Worm (Caenorhabditis elegans) whole organism, L1 larva: ENCODE data around the gene ehs-1.
A peak's percentile ranks its signal among the peaks of the same experiment; 100 is the strongest.

Source experiments
- C04F5.9 ChIP-seq: sonication (generic microtip); optimal IDR thresholded peaks from 2 replicates; lab custom pipeline; 2016; ENCODE audit warnings: missing genetic modification characterization, missing compliant biosample characterization
- C16A3.4 ChIP-seq: fragments of 150-350 bp; optimal IDR thresholded peaks from 2 replicates; lab custom pipeline; 2014; ENCODE audit warnings: missing biosample characterization, missing genetic modification characterization
- C34B4.2 ChIP-seq: sonication (generic microtip); optimal IDR thresholded peaks from 2 replicates; lab custom pipeline; 2017; ENCODE audit warnings: mild to moderate bottlenecking, missing genetic modification characterization, missing compliant biosample characterization
- blmp-1 ChIP-seq: fragments of 150-350 bp; optimal IDR thresholded peaks from 2 replicates; lab custom pipeline; 2014; ENCODE audit warnings: missing biosample characterization, missing genetic modification characterization
- ceh-63 ChIP-seq: fragments of 200-800 bp; sonication (Bioruptor generic); optimal IDR thresholded peaks from 2 replicates; lab custom pipeline; 2018; ENCODE audit warnings: mild to moderate bottlenecking, missing genetic modification characterization, missing compliant biosample characterization
- ceh-8 ChIP-seq: fragments of 200-800 bp; sonication (Bioruptor generic); optimal IDR thresholded peaks from 2 replicates; lab custom pipeline; 2018; ENCODE audit warnings: mild to moderate bottlenecking, missing genetic modification characterization, moderate library complexity, missing compliant biosample characterization
- ceh-82 ChIP-seq, 3 experiments: fragments of 150-350 bp in 1 of 3; sonication (generic microtip) in 2 of 3; optimal IDR thresholded peaks; 2 replicates each; lab custom pipeline; 2014 to 2017; ENCODE audit warnings: missing biosample characterization in 3 of 3, missing genetic modification characterization in 3 of 3
- ceh-88 ChIP-seq: fragments of 200-800 bp; sonication (Bioruptor generic); IDR thresholded peaks from 2 replicates; pipeline ENCODE4 v1.3.6; 2022; ENCODE audit warnings: missing genetic modification characterization, missing compliant biosample characterization
- ceh-90 ChIP-seq: sonication (generic microtip); optimal IDR thresholded peaks from 2 replicates; lab custom pipeline; 2016; ENCODE audit warnings: missing genetic modification characterization, missing compliant biosample characterization
- dpl-1 ChIP-seq, 3 experiments: fragments of 150-350 bp in 2 of 3; sonication (generic microtip) in 1 of 3; optimal IDR thresholded peaks; 2 replicates each; lab custom pipeline; 2014 to 2017; ENCODE audit warnings: missing biosample characterization in 3 of 3, missing genetic modification characterization in 3 of 3, missing genetic modification reagents in 3 of 3
- dsc-1 ChIP-seq: sonication (generic microtip); optimal IDR thresholded peaks from 2 replicates; lab custom pipeline; 2016; ENCODE audit warnings: mild to moderate bottlenecking, missing genetic modification characterization, missing compliant biosample characterization
- efl-1 ChIP-seq, 4 experiments: fragments of 150-350 bp; optimal IDR thresholded peaks in 3 of 4; peaks in 1 of 4; 1 replicate in 1 of 4; 2 replicates in 3 of 4; lab custom pipeline; 2014; ENCODE audit warnings: missing biosample characterization in 2 of 4, missing genetic modification characterization in 2 of 4, missing genetic modification reagents in 2 of 4
- egl-13 ChIP-seq: sonication (generic microtip); optimal IDR thresholded peaks from 2 replicates; lab custom pipeline; 2016; ENCODE audit warnings: missing genotype, missing genetic modification reagents, missing genetic modification characterization, missing compliant biosample characterization
- egl-27 ChIP-seq, 2 experiments: fragments of 150-350 bp in 1 of 2; sonication (generic microtip); optimal IDR thresholded peaks; 3 replicates each; lab custom pipeline; 2017 to 2018; ENCODE audit warnings: missing biosample characterization in 2 of 2, missing genetic modification characterization in 2 of 2, missing genetic modification reagents in 2 of 2
- ets-5 ChIP-seq: fragments of 200-800 bp; sonication (Bioruptor generic); IDR thresholded peaks from 2 replicates; pipeline ENCODE4 v1.3.6; 2022; ENCODE audit warnings: missing genetic modification characterization, missing compliant biosample characterization
- fkh-4 ChIP-seq: sonication (generic microtip); optimal IDR thresholded peaks from 2 replicates; lab custom pipeline; 2016; ENCODE audit warnings: missing compliant biosample characterization, missing genetic modification characterization, borderline replicate concordance
- fkh-8 ChIP-seq: sonication (generic microtip); optimal IDR thresholded peaks from 2 replicates; lab custom pipeline; 2016; ENCODE audit warnings: mild to moderate bottlenecking, missing genetic modification characterization, missing compliant biosample characterization
- fos-1 ChIP-seq: fragments of 150-350 bp; optimal IDR thresholded peaks from 2 replicates; lab custom pipeline; 2014; ENCODE audit warnings: missing biosample characterization, missing genetic modification characterization
- grh-1 ChIP-seq: fragments of 200-800 bp; sonication (Bioruptor generic); IDR thresholded peaks from 2 replicates; pipeline ENCODE4 v1.3.6; 2022; ENCODE audit warnings: missing genetic modification reagents, missing genetic modification characterization, missing compliant biosample characterization
- hlh-17 ChIP-seq: fragments of 200-800 bp; sonication (Bioruptor generic); optimal IDR thresholded peaks from 2 replicates; lab custom pipeline; 2018; ENCODE audit warnings: missing genetic modification characterization, mild to moderate bottlenecking, missing compliant biosample characterization, moderate library complexity, borderline replicate concordance
- hpl-2 ChIP-seq: fragments of 150-350 bp; optimal IDR thresholded peaks from 2 replicates; lab custom pipeline; 2014; ENCODE audit warnings: missing biosample characterization, missing genetic modification reagents, missing genetic modification characterization
- isw-1 ChIP-seq: fragments of 200-800 bp; sonication (Bioruptor generic); IDR thresholded peaks from 2 replicates; pipeline ENCODE4 v1.3.6; 2022; ENCODE audit warnings: missing genetic modification characterization, missing compliant biosample characterization
- lin-13 ChIP-seq: fragments of 150-350 bp; optimal IDR thresholded peaks from 2 replicates; lab custom pipeline; 2014; ENCODE audit warnings: missing biosample characterization, missing genetic modification reagents, missing genetic modification characterization
- lin-14 ChIP-seq: fragments of 200-800 bp; sonication (Bioruptor generic); optimal IDR thresholded peaks from 2 replicates; lab custom pipeline; 2018; ENCODE audit warnings: mild to moderate bottlenecking, missing genetic modification characterization, moderate library complexity, missing compliant biosample characterization
- lin-35 ChIP-seq, 2 experiments: fragments of 150-350 bp; optimal IDR thresholded peaks; 2 replicates each; lab custom pipeline; 2014; ENCODE audit warnings: missing biosample characterization in 2 of 2, missing genetic modification characterization in 2 of 2, missing genetic modification reagents in 2 of 2
- lin-39 ChIP-seq: fragments of 150-350 bp; optimal IDR thresholded peaks from 2 replicates; lab custom pipeline; 2014; ENCODE audit warnings: missing biosample characterization, missing genetic modification reagents, missing genetic modification characterization
- lir-3 ChIP-seq: sonication (generic microtip); optimal IDR thresholded peaks from 2 replicates; lab custom pipeline; 2016; ENCODE audit warnings: mild to moderate bottlenecking, missing genetic modification characterization, moderate library complexity, missing compliant biosample characterization; ENCODE audit not compliant: poor library complexity
- lsy-2 ChIP-seq, 2 experiments: fragments of 150-350 bp; optimal IDR thresholded peaks; 2 replicates each; lab custom pipeline; 2014; ENCODE audit warnings: missing biosample characterization in 2 of 2, missing genetic modification characterization in 2 of 2
- mab-9 ChIP-seq: fragments of 200-800 bp; sonication (Bioruptor generic); IDR thresholded peaks from 2 replicates; pipeline ENCODE4 v1.3.6; 2022; ENCODE audit warnings: missing genetic modification reagents, missing genetic modification characterization, missing compliant biosample characterization
- mdl-1 ChIP-seq, 2 experiments: fragments of 150-350 bp; optimal IDR thresholded peaks; 2 replicates each; lab custom pipeline; 2014 to 2017; ENCODE audit warnings: missing biosample characterization in 2 of 2, missing genetic modification characterization in 2 of 2, inconsistent platforms in 1 of 2
- mef-2 ChIP-seq: fragments of 150-350 bp; optimal IDR thresholded peaks from 2 replicates; lab custom pipeline; 2014; ENCODE audit warnings: missing biosample characterization, missing genetic modification characterization
- nhr-11 ChIP-seq: fragments of 150-350 bp; optimal IDR thresholded peaks from 2 replicates; lab custom pipeline; 2014; ENCODE audit warnings: missing biosample characterization, missing genetic modification characterization
- nhr-19 ChIP-seq: fragments of 200-800 bp; sonication (Bioruptor generic); conservative IDR thresholded peaks from 2 replicates; pipeline ENCODE4 v1.3.6; 2022; ENCODE audit warnings: missing genetic modification characterization, missing compliant biosample characterization
- nhr-20 ChIP-seq: sonication (generic microtip); optimal IDR thresholded peaks from 2 replicates; lab custom pipeline; 2016; ENCODE audit warnings: mild to moderate bottlenecking, missing genetic modification characterization, missing compliant biosample characterization
- nhr-237 ChIP-seq: fragments of 150-350 bp; optimal IDR thresholded peaks from 2 replicates; lab custom pipeline; 2014; ENCODE audit warnings: missing biosample characterization, missing genetic modification characterization
- nhr-47 ChIP-seq: sonication (generic microtip); optimal IDR thresholded peaks from 2 replicates; lab custom pipeline; 2016; ENCODE audit warnings: mild to moderate bottlenecking, missing genetic modification characterization, moderate library complexity, missing compliant biosample characterization
- nhr-76 ChIP-seq: sonication (generic microtip); optimal IDR thresholded peaks from 2 replicates; lab custom pipeline; 2017; ENCODE audit warnings: missing biosample characterization, missing genetic modification characterization
- nhr-77 ChIP-seq: fragments of 150-350 bp; optimal IDR thresholded peaks from 2 replicates; lab custom pipeline; 2014; ENCODE audit warnings: missing biosample characterization, missing genetic modification characterization
- pag-3 ChIP-seq: sonication (generic microtip); optimal IDR thresholded peaks from 2 replicates; lab custom pipeline; 2017; ENCODE audit warnings: missing genetic modification characterization, mild to moderate bottlenecking, missing compliant biosample characterization, antibody characterized with exemption, borderline replicate concordance; ENCODE audit not compliant: insufficient read depth
- pax-3 ChIP-seq: fragments of 200-800 bp; sonication (Bioruptor generic); optimal IDR thresholded peaks from 2 replicates; lab custom pipeline; 2018; ENCODE audit warnings: mild to moderate bottlenecking, missing genetic modification characterization, moderate library complexity, missing compliant biosample characterization
- rnt-1 ChIP-seq: sonication (generic microtip); optimal IDR thresholded peaks from 2 replicates; lab custom pipeline; 2016; ENCODE audit warnings: mild to moderate bottlenecking, missing genetic modification characterization, moderate library complexity, missing compliant biosample characterization
- sox-4 ChIP-seq: sonication (generic microtip); optimal IDR thresholded peaks from 2 replicates; lab custom pipeline; 2016; ENCODE audit warnings: missing genetic modification characterization, missing compliant biosample characterization
- sptf-1 ChIP-seq: fragments of 150-350 bp; optimal IDR thresholded peaks from 2 replicates; lab custom pipeline; 2014; ENCODE audit warnings: missing biosample characterization, missing genetic modification characterization
- sup-37 ChIP-seq: fragments of 200-800 bp; sonication (Bioruptor generic); optimal IDR thresholded peaks from 2 replicates; lab custom pipeline; 2018; ENCODE audit warnings: mild to moderate bottlenecking, missing genetic modification characterization, missing compliant biosample characterization
- swsn-7 ChIP-seq: sonication (generic microtip); optimal IDR thresholded peaks from 2 replicates; lab custom pipeline; 2016; ENCODE audit warnings: missing genetic modification characterization, missing compliant biosample characterization
- tbx-2 ChIP-seq: sonication (generic microtip); optimal IDR thresholded peaks from 2 replicates; lab custom pipeline; 2016; ENCODE audit warnings: missing genetic modification characterization, missing compliant biosample characterization
- tlp-1 ChIP-seq: fragments of 150-350 bp; optimal IDR thresholded peaks from 2 replicates; lab custom pipeline; 2014; ENCODE audit warnings: missing biosample characterization, missing genetic modification characterization
- unc-130 ChIP-seq: fragments of 150-350 bp; optimal IDR thresholded peaks from 2 replicates; lab custom pipeline; 2017; ENCODE audit warnings: missing biosample characterization, missing genetic modification characterization, inconsistent platforms
- unc-86 ChIP-seq: sonication (generic microtip); optimal IDR thresholded peaks from 2 replicates; lab custom pipeline; 2016; ENCODE audit warnings: missing genetic modification characterization, missing compliant biosample characterization
- unc-98 ChIP-seq: fragments of 200-800 bp; sonication (Bioruptor generic); IDR thresholded peaks from 2 replicates; pipeline ENCODE4 v1.3.6; 2022; ENCODE audit warnings: missing genetic modification characterization, missing compliant biosample characterization
- zip-4 ChIP-seq: fragments of 200-800 bp; sonication (Bioruptor generic); optimal IDR thresholded peaks from 2 replicates; lab custom pipeline; 2018; ENCODE audit warnings: mild to moderate bottlenecking, missing genetic modification characterization, moderate library complexity, missing compliant biosample characterization
- ztf-11 ChIP-seq, 2 experiments: sonication (generic microtip); optimal IDR thresholded peaks; 2 replicates each; lab custom pipeline; 2016 to 2017; ENCODE audit warnings: missing genetic modification characterization in 2 of 2, missing biosample characterization in 1 of 2, missing compliant biosample characterization in 1 of 2

Gene ehs-1

DNA sequence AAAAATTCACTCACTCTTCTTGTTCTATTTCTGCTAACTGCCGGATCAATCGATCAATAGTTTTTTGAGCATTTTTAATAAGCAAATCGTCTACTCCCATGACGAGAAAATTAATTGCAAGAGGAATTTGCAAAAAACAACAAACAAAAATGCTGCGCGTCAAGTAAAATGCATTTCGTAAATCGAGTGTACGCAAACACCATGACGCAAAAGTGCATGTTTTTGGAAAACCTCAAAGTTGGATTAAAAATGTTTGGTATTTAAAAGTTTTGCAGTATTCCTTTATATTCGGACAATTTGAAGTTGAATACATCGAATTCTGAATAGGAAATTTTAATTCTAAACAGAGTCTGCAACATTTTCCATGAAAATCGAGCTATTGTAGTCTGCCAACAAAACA, 18.7 kb downstream of the ehs-1 start, which contains the start of gene ZK1248.19:
ZK1248.19 (minus strand) TSS at position 188 of the 400 bp plus-strand sequence.
- TF ChIP-seq sox-4, result no peak
- TF ChIP-seq lin-35 (GFP tag; optimal IDR thresholded peaks at IDR 0.05; lab: Kevin White, UChicago), result peak in 1 of 2 experiments; percentile 39
- TF ChIP-seq unc-130, result peak; percentile 32
- TF ChIP-seq lir-3, result no peak
- no peak for TF ChIP-seq sup-37 (GFP tag; lab: Kevin White, UChicago)
- no peak for TF ChIP-seq fkh-8
- peak; percentile 13 for TF ChIP-seq lin-14 (GFP tag; lab: Kevin White, UChicago)
- TF ChIP-seq lsy-2 (tag; optimal IDR thresholded peaks at IDR 0.05; lab: Kevin White, UChicago), result peak; percentile 42 to 58
- TF ChIP-seq rnt-1, result peak; percentile 56
- TF ChIP-seq fkh-4, result no peak
- TF ChIP-seq C04F5.9 (tag; lab: Kevin White, UChicago), result no peak
- TF ChIP-seq isw-1 (GFP tag; lab: Robert Waterston, UW), result no peak
- TF ChIP-seq lin-39 (tag; lab: Kevin White, UChicago), result no peak
- peak; percentile 35 for TF ChIP-seq nhr-47 (tag; lab: Kevin White, UChicago)
- no peak for TF ChIP-seq hlh-17 (GFP tag; lab: Kevin White, UChicago)
- no peak for TF ChIP-seq nhr-77 (tag; lab: Kevin White, UChicago)
- TF ChIP-seq egl-13 (tag; lab: Kevin White, UChicago), result no peak
- no peak for TF ChIP-seq ceh-88 (GFP tag; lab: Robert Waterston, UW)
- no peak for TF ChIP-seq unc-98 (GFP tag; lab: Robert Waterston, UW)
- TF ChIP-seq mef-2 (tag; lab: Kevin White, UChicago), result no peak
- TF ChIP-seq nhr-19 (GFP tag; lab: Robert Waterston, UW), result no peak
- peak; percentile 54 for TF ChIP-seq C16A3.4 (tag; lab: Kevin White, UChicago)
- peak; percentile 39 for TF ChIP-seq nhr-20 (tag; lab: Kevin White, UChicago)
- TF ChIP-seq dpl-1 (GFP tag; optimal IDR thresholded peaks at IDR 0.05; lab: Kevin White, UChicago), result peak; percentile 5 to 49 (median 31)
- no peak for TF ChIP-seq ztf-11 (tag; optimal IDR thresholded peaks at IDR 0.05; lab: Kevin White, UChicago)
- TF ChIP-seq tbx-2 (tag; lab: Kevin White, UChicago), result no peak
- no peak for TF ChIP-seq pag-3 (tag; lab: Kevin White, UChicago)
- TF ChIP-seq swsn-7 (tag; lab: Kevin White, UChicago), result peak; percentile 17
- no peak for TF ChIP-seq pax-3 (tag; lab: Kevin White, UChicago)
- no peak for TF ChIP-seq mdl-1 (tag; optimal IDR thresholded peaks at IDR 0.05; lab: Kevin White, UChicago)
- TF ChIP-seq fos-1 (tag; lab: Kevin White, UChicago), result no peak
- no peak for TF ChIP-seq ceh-90
- TF ChIP-seq hpl-2 (GFP tag; lab: Kevin White, UChicago), result no peak
- peak; percentile 53 to 54 for TF ChIP-seq efl-1 (optimal IDR thresholded peaks at IDR 0.05; lab: Kevin White, UChicago)
- peak; percentile 32 to 95 for TF ChIP-seq efl-1 (GFP tag; optimal IDR thresholded peaks at IDR 0.05 in 1 of 2; lab: Kevin White, UChicago)
- TF ChIP-seq ets-5 (GFP tag; lab: Robert Waterston, UW), result no peak
- no peak for TF ChIP-seq tlp-1 (tag; lab: Kevin White, UChicago)
- peak; percentile 14 for TF ChIP-seq dsc-1 (tag; lab: Kevin White, UChicago)
- no peak for TF ChIP-seq nhr-76 (tag; lab: Kevin White, UChicago)
- TF ChIP-seq C34B4.2 (tag; lab: Kevin White, UChicago), result no peak
- peak in 1 of 3 experiments; percentile 13 for TF ChIP-seq ceh-82 (tag; optimal IDR thresholded peaks at IDR 0.05; lab: Kevin White, UChicago)
- TF ChIP-seq unc-86 (tag; lab: Kevin White, UChicago), result no peak
- TF ChIP-seq nhr-237 (tag; lab: Kevin White, UChicago), result no peak
- no peak for TF ChIP-seq zip-4 (GFP tag; lab: Kevin White, UChicago)
- no peak for TF ChIP-seq lin-13 (GFP tag; lab: Kevin White, UChicago)
- TF ChIP-seq ceh-8 (GFP tag; lab: Kevin White, UChicago), result no peak
- TF ChIP-seq sptf-1 (tag; lab: Kevin White, UChicago), result no peak
- TF ChIP-seq mab-9 (GFP tag; lab: Robert Waterston, UW), result no peak
- no peak for TF ChIP-seq blmp-1 (tag; lab: Kevin White, UChicago)
- no peak for TF ChIP-seq nhr-11 (tag; lab: Kevin White, UChicago)
- no peak for TF ChIP-seq egl-27 (tag; optimal IDR thresholded peaks at IDR 0.05; lab: Kevin White, UChicago)
- TF ChIP-seq ceh-63, result no peak
- TF ChIP-seq grh-1 (GFP tag; lab: Robert Waterston, UW), result no peak
